Fruit fly (Drosophila melanogaster): ENCODE results near the gene CG14273.

CG14273 gene

dm6 chr2L:8361204-8361952, 18.9 kb downstream of the CG14273 start (continued):
- TF ChIP-seq pdm3 (GFP tag; optimal IDR thresholded peaks at IDR 0.05) (no peak), Hr38 (GFP tag; optimal IDR thresholded peaks at IDR 0.05) (no peak), CG32006 (GFP tag; optimal IDR thresholded peaks at IDR 0.05) (peak; percentile 73), fd59A (GFP tag; optimal IDR thresholded peaks at IDR 0.05) (peak; percentile 57), Smox (GFP tag; optimal IDR thresholded peaks at IDR 0.05) (peak; percentile 61), esn (GFP tag; optimal IDR thresholded peaks at IDR 0.05) (peak; percentile 75), CG8119 (GFP tag; IDR thresholded peaks at IDR 0.05) (no peak; the same call in 1 of the 3 replicates), spab (GFP tag; optimal IDR thresholded peaks at IDR 0.05) (peak; percentile 46), vri (GFP tag; optimal IDR thresholded peaks at IDR 0.05) (no peak), Gug (GFP tag; IDR thresholded peaks at IDR 0.05) (0 out of 2 replicates have a peak, but pooled peaks have one; percentile 25)

- TF ChIP-seq Gug (GFP tag; IDR thresholded peaks at IDR 0.05) (peak; percentile 55), CG34406 (GFP tag; optimal IDR thresholded peaks at IDR 0.05) (peak; percentile 51), Hr4 (GFP tag; optimal IDR thresholded peaks at IDR 0.05) (peak; percentile 58), Ets96B (tag; optimal IDR thresholded peaks at IDR 0.05) (no peak), CG1621 (tag; optimal IDR thresholded peaks at IDR 0.05) (peak; percentile 8), Eip75B (GFP tag; optimal IDR thresholded peaks at IDR 0.05) (peak; percentile 58), Hr39 (GFP tag; optimal IDR thresholded peaks at IDR 0.05) (peak; percentile 73), dac (GFP tag; optimal IDR thresholded peaks at IDR 0.05) (no peak), CG8119 (GFP tag; IDR thresholded peaks at IDR 0.05) (peak; percentile 77), CG11294 (GFP tag; IDR thresholded peaks at IDR 0.05) (peak; percentile 68; the same call in 1 of the 2 replicates), salr (GFP tag; optimal IDR thresholded peaks at IDR 0.05) (peak; percentile 12 to 57), Eip93F (GFP tag; optimal IDR thresholded peaks at IDR 0.05) (no peak), vri (GFP tag; optimal IDR thresholded peaks at IDR 0.05) (peak; percentile 77), topi (GFP tag; optimal IDR thresholded peaks at IDR 0.05) (peak; percentile 71), CG4318 (GFP tag; optimal IDR thresholded peaks at IDR 0.05) (no peak), achi (GFP tag; optimal IDR thresholded peaks at IDR 0.05) (peak; percentile 71), dsx (GFP tag; optimal IDR thresholded peaks at IDR 0.05; ENCODE audit: poor library complexity, severe bottlenecking) (peak; percentile 47), CG6792 (GFP tag; optimal IDR thresholded peaks at IDR 0.05) (peak; percentile 60), CG6276 (GFP tag; optimal IDR thresholded peaks at IDR 0.05) (peak; percentile 65), CG9139 (GFP tag; optimal IDR thresholded peaks at IDR 0.05) (peak; percentile 30), net (GFP tag; optimal IDR thresholded peaks at IDR 0.05) (peak; percentile 73), Ets21C (GFP tag; optimal IDR thresholded peaks at IDR 0.05) (peak; percentile 62), cyc (GFP tag; optimal IDR thresholded peaks at IDR 0.05) (peak; percentile 75), CG15336 (GFP tag; IDR thresholded peaks at IDR 0.05) (peak; percentile 66), Eip78C (GFP tag) (peak; percentile 94), fkh (GFP tag; optimal IDR thresholded peaks at IDR 0.05) (peak; percentile 51), OdsH (GFP tag; optimal IDR thresholded peaks at IDR 0.05) (peak; percentile 65), CG10631 (GFP tag; optimal IDR thresholded peaks at IDR 0.05) (peak; percentile 35), CG8632 (GFP tag; optimal IDR thresholded peaks at IDR 0.05) (peak; percentile 7), esn (GFP tag; optimal IDR thresholded peaks at IDR 0.05) (peak; percentile 84), CG7368 (GFP tag; optimal IDR thresholded peaks at IDR 0.05) (peak; percentile 53), Hr38 (GFP tag; optimal IDR thresholded peaks at IDR 0.05) (no peak), spab (GFP tag; optimal IDR thresholded peaks at IDR 0.05) (peak; percentile 53), pdm3 (GFP tag; optimal IDR thresholded peaks at IDR 0.05) (peak; percentile 74), CG11902 (GFP tag; optimal IDR thresholded peaks at IDR 0.05) (peak; percentile 61), CG6854 (GFP tag; optimal IDR thresholded peaks at IDR 0.05) (no peak), Sox102F (GFP tag; optimal IDR thresholded peaks at IDR 0.05) (peak; percentile 78), CG11762 (GFP tag; optimal IDR thresholded peaks at IDR 0.05; ENCODE audit: insufficient read depth) (peak; percentile 5), Met (GFP tag; optimal IDR thresholded peaks at IDR 0.05) (peak; percentile 70), CG8319 (GFP tag; optimal IDR thresholded peaks at IDR 0.05) (peak; percentile 59), CG3032 (tag; optimal IDR thresholded peaks at IDR 0.05) (peak; percentile 51), fd59A (GFP tag; optimal IDR thresholded peaks at IDR 0.05) (peak; percentile 46), CG6808 (GFP tag; optimal IDR thresholded peaks at IDR 0.05) (peak; percentile 64), CG6163 (GFP tag; IDR thresholded peaks at IDR 0.05) (peak; percentile 81)
Measured at dm6 chr2L:8362273-8362954, 19.9 kb downstream of the CG14273 start, which contains the start of gene CG7627. Gene CG7627, minus strand, starts transcription at chr2L:8362469.

All from whole organism, prepupa.